Fruit fly (Drosophila melanogaster) whole organism, embryonic: Measurements from ENCODE around the gene sol.

Experiments used
- Bgb ChIP-seq: fragments of 200-800 bp; sonication (Bioruptor generic); IDR thresholded peaks from 2 replicates; pipeline ENCODE4 v1.3.6; 2022; ENCODE audit warnings: missing biosample characterization, missing genetic modification characterization; ENCODE audit not compliant: partially characterized antibody
- Blimp-1 ChIP-seq: fragments of 200-800 bp; sonication (Bioruptor generic); optimal IDR thresholded peaks from 3 replicates; lab custom pipeline; 2018; ENCODE audit warnings: missing biosample characterization, missing genetic modification characterization, mild to moderate bottlenecking, moderate library complexity, missing genetic modification reagents
- Bteb2 ChIP-seq: fragments of 200-800 bp; sonication (Bioruptor generic); optimal IDR thresholded peaks from 2 replicates; lab custom pipeline; 2016; ENCODE audit warnings: missing biosample characterization, missing genetic modification characterization
- CG12744 ChIP-seq: fragments of 200-800 bp; sonication (Bioruptor generic); optimal IDR thresholded peaks from 2 replicates; lab custom pipeline; 2016; ENCODE audit warnings: missing biosample characterization, missing genetic modification characterization
- CG14710 ChIP-seq: fragments of 200-800 bp; sonication (Bioruptor generic); optimal IDR thresholded peaks from 3 replicates; lab custom pipeline; 2019; ENCODE audit warnings: missing biosample characterization, mild to moderate bottlenecking, missing genetic modification characterization, moderate library complexity
- CG15011 ChIP-seq: fragments of 200-800 bp; sonication (Bioruptor generic); optimal IDR thresholded peaks from 3 replicates; lab custom pipeline; 2018; ENCODE audit warnings: missing biosample characterization, mild to moderate bottlenecking, missing genetic modification characterization
- CG15514 ChIP-seq: fragments of 200-800 bp; sonication (Bioruptor generic); optimal IDR thresholded peaks from 3 replicates; lab custom pipeline; 2017; ENCODE audit warnings: missing biosample characterization, missing genetic modification characterization, mild to moderate bottlenecking, moderate library complexity, missing genetic modification reagents
- CG1603 ChIP-seq: fragments of 200-800 bp; sonication (Bioruptor generic); optimal IDR thresholded peaks from 2 replicates; lab custom pipeline; 2019; ENCODE audit warnings: missing biosample characterization, mild to moderate bottlenecking, missing genetic modification characterization, moderate library complexity
- CG16813 ChIP-seq: fragments of 200-800 bp; sonication (Bioruptor generic); IDR thresholded peaks from 3 replicates; pipeline ENCODE4 v1.3.6; 2022; ENCODE audit warnings: missing biosample characterization, missing genetic modification characterization; ENCODE audit not compliant: partially characterized antibody
- CG17385 ChIP-seq: fragments of 200-800 bp; sonication (Bioruptor generic); optimal IDR thresholded peaks from 3 replicates; lab custom pipeline; 2018; ENCODE audit warnings: missing biosample characterization, mild to moderate bottlenecking, missing genetic modification characterization
- CG17612 ChIP-seq: fragments of 200-800 bp; sonication (Bioruptor generic); IDR thresholded peaks from 2 replicates; pipeline ENCODE4 v1.3.6; 2022; ENCODE audit warnings: missing biosample characterization, missing genetic modification characterization
- CG17829 ChIP-seq: fragments of 200-800 bp; optimal IDR thresholded peaks from 2 replicates; lab custom pipeline; 2019; ENCODE audit warnings: missing biosample characterization, mild to moderate bottlenecking, missing genetic modification characterization, moderate library complexity
- CG18262 ChIP-seq: fragments of 200-800 bp; optimal IDR thresholded peaks from 3 replicates; lab custom pipeline; 2019; ENCODE audit warnings: missing biosample characterization, mild to moderate bottlenecking, missing genetic modification characterization, moderate library complexity
- CG30431 ChIP-seq: fragments of 200-800 bp; sonication (Bioruptor generic); optimal IDR thresholded peaks from 2 replicates; lab custom pipeline; 2017; ENCODE audit warnings: missing biosample characterization, missing genetic modification characterization
- CG3163 ChIP-seq: fragments of 200-800 bp; sonication (Bioruptor generic); optimal IDR thresholded peaks from 3 replicates; lab custom pipeline; 2016; ENCODE audit warnings: missing biosample characterization, missing genetic modification characterization
- CG4730 ChIP-seq: fragments of 200-800 bp; sonication (Bioruptor generic); IDR thresholded peaks from 2 replicates; pipeline ENCODE4 v1.3.6; 2022; ENCODE audit warnings: missing biosample characterization, missing genetic modification characterization
- CG5245 ChIP-seq: fragments of 200-800 bp; sonication (Bioruptor generic); optimal IDR thresholded peaks from 3 replicates; lab custom pipeline; 2016; ENCODE audit warnings: missing biosample characterization, missing genetic modification characterization
- CG6175 ChIP-seq: fragments of 200-800 bp; sonication (Bioruptor generic); IDR thresholded peaks from 3 replicates; pipeline ENCODE4 v1.3.6; 2022; ENCODE audit warnings: missing biosample characterization, missing genetic modification characterization
- CG7786 ChIP-seq: fragments of 200-800 bp; sonication (Bioruptor generic); optimal IDR thresholded peaks from 2 replicates; lab custom pipeline; 2016; ENCODE audit warnings: missing biosample characterization, missing genetic modification characterization
- CG8359 ChIP-seq: fragments of 200-800 bp; sonication (Bioruptor generic); optimal IDR thresholded peaks from 2 replicates; lab custom pipeline; 2017; ENCODE audit warnings: missing biosample characterization, mild to moderate bottlenecking, missing genetic modification characterization, borderline replicate concordance
- CoRest ChIP-seq: fragments of 200-800 bp; sonication (Bioruptor generic); optimal IDR thresholded peaks from 3 replicates; lab custom pipeline; 2018; ENCODE audit warnings: missing biosample characterization, mild to moderate bottlenecking, missing genetic modification characterization, moderate library complexity
- Ets65A ChIP-seq: fragments of 200-800 bp; sonication (Bioruptor generic); peaks from one replicate; lab custom pipeline; 2016; ENCODE audit warnings: missing biosample characterization, missing genetic modification characterization
- Nf-YC ChIP-seq: fragments of 200-800 bp; optimal IDR thresholded peaks from 3 replicates; lab custom pipeline; 2019; ENCODE audit warnings: missing biosample characterization, mild to moderate bottlenecking, missing genetic modification characterization, moderate library complexity
- NfI ChIP-seq: fragments of 200-800 bp; sonication (Bioruptor generic); optimal IDR thresholded peaks from 3 replicates; lab custom pipeline; 2018; ENCODE audit warnings: missing biosample characterization, mild to moderate bottlenecking, missing genetic modification characterization, moderate library complexity
- Pdp1 ChIP-seq, 2 experiments: fragments of 200-800 bp; sonication (Bioruptor generic); optimal IDR thresholded peaks; 3 replicates each; lab custom pipeline; 2016; ENCODE audit warnings: missing biosample characterization in 2 of 2, missing genetic modification characterization in 2 of 2, mild to moderate bottlenecking in 1 of 2, moderate library complexity in 1 of 2
- Rfx ChIP-seq: fragments of 200-800 bp; sonication (Bioruptor generic); IDR thresholded peaks from 2 replicates; pipeline ENCODE4 v1.3.6; 2022; ENCODE audit warnings: missing biosample characterization, missing genetic modification characterization
- Sin3A ChIP-seq: fragments of >200 bp; optimal IDR thresholded peaks from 2 replicates; lab custom pipeline; 2018
- ash1 ChIP-seq: fragments of 200-800 bp; sonication (Bioruptor generic); optimal IDR thresholded peaks from 2 replicates; lab custom pipeline; 2018; ENCODE audit warnings: missing biosample characterization, mild to moderate bottlenecking, missing genetic modification characterization
- bcd ChIP-seq: fragments of 200-800 bp; sonication (Bioruptor generic); optimal IDR thresholded peaks from 2 replicates; lab custom pipeline; 2017; ENCODE audit warnings: missing biosample characterization, mild to moderate bottlenecking, missing genetic modification characterization
- cas ChIP-seq: fragments of 200-800 bp; sonication (Bioruptor generic); IDR thresholded peaks from 2 replicates; pipeline ENCODE4 v1.3.6; 2022; ENCODE audit warnings: missing biosample characterization, missing genetic modification characterization
- chif ChIP-seq, 2 experiments: fragments of 200-800 bp; sonication (Bioruptor generic); optimal IDR thresholded peaks; 3 replicates each; lab custom pipeline; 2016; ENCODE audit warnings: missing biosample characterization in 2 of 2, missing genetic modification characterization in 2 of 2
- chn ChIP-seq: fragments of 200-800 bp; sonication (Bioruptor generic); optimal IDR thresholded peaks from 2 replicates; lab custom pipeline; 2016; ENCODE audit warnings: missing biosample characterization, missing genetic modification characterization
- ci ChIP-seq: fragments of 200-800 bp; sonication (Bioruptor generic); IDR thresholded peaks from 3 replicates; pipeline ENCODE4 v1.3.6; 2022; ENCODE audit warnings: missing biosample characterization, missing genetic modification characterization
- crc ChIP-seq: fragments of 200-800 bp; sonication (Bioruptor generic); optimal IDR thresholded peaks from 2 replicates; lab custom pipeline; 2016; ENCODE audit warnings: missing biosample characterization, missing genetic modification characterization
- crp ChIP-seq, 2 experiments: fragments of 200-800 bp; sonication (Bioruptor generic); optimal IDR thresholded peaks; 2 replicates in 1 of 2; 3 replicates in 1 of 2; lab custom pipeline; 2017; ENCODE audit warnings: missing biosample characterization in 2 of 2, missing genetic modification characterization in 2 of 2, mild to moderate bottlenecking in 1 of 2, moderate library complexity in 1 of 2
- en ChIP-seq: fragments of 200-800 bp; sonication (Bioruptor generic); optimal IDR thresholded peaks from 2 replicates; lab custom pipeline; 2016; ENCODE audit warnings: missing biosample characterization, missing genetic modification characterization
- eve ChIP-seq, 2 experiments: fragments of >200 bp; optimal IDR thresholded peaks; 2 replicates each; lab custom pipeline; 2017; ENCODE audit warnings: missing biosample characterization in 2 of 2, missing genetic modification characterization in 2 of 2
- eyg ChIP-seq: fragments of 200-800 bp; sonication (Bioruptor generic); optimal IDR thresholded peaks from 3 replicates; lab custom pipeline; 2016; ENCODE audit warnings: missing biosample characterization, missing genetic modification characterization
- gro ChIP-seq: fragments of 200-800 bp; sonication (Bioruptor generic); optimal IDR thresholded peaks from 2 replicates; lab custom pipeline; 2016; ENCODE audit warnings: missing biosample characterization, missing genetic modification characterization
- kah ChIP-seq: fragments of 200-800 bp; sonication (Bioruptor generic); optimal IDR thresholded peaks from 2 replicates; lab custom pipeline; 2018; ENCODE audit warnings: missing biosample characterization, mild to moderate bottlenecking, missing genetic modification characterization
- klu ChIP-seq: fragments of 200-800 bp; sonication (Bioruptor generic); IDR thresholded peaks from 2 replicates; pipeline ENCODE4 v1.3.6; 2022; ENCODE audit warnings: missing biosample characterization, missing genetic modification characterization
- nom ChIP-seq: fragments of 200-800 bp; sonication (Bioruptor generic); optimal IDR thresholded peaks from 2 replicates; lab custom pipeline; 2017; ENCODE audit warnings: missing biosample characterization, missing genetic modification characterization, mild to moderate bottlenecking, moderate library complexity, missing genetic modification reagents
- pan ChIP-seq, 4 experiments: fragments of >200 bp in 3 of 4; fragments of 200-800 bp in 1 of 4; sonication (Bioruptor generic) in 1 of 4; optimal IDR thresholded peaks in 3 of 4; IDR thresholded peaks in 1 of 4; 2 replicates each; pipeline versions ENCODE4 v1.3.6 to Lab custom; 2017 to 2022; ENCODE audit warnings: missing biosample characterization in 2 of 4, missing genetic modification characterization in 2 of 4, mixed read lengths in 1 of 4
- sisA ChIP-seq: fragments of 200-800 bp; sonication (Bioruptor generic); IDR thresholded peaks from 2 replicates; pipeline ENCODE4 v1.3.6; 2022; ENCODE audit warnings: missing biosample characterization, missing genetic modification characterization
- slbo ChIP-seq: fragments of 200-800 bp; sonication (Bioruptor generic); IDR thresholded peaks from 2 replicates; pipeline ENCODE4 v1.3.6; 2022; ENCODE audit warnings: missing biosample characterization, missing genetic modification characterization
- slp2 ChIP-seq: fragments of 200-800 bp; sonication (Bioruptor generic); optimal IDR thresholded peaks from 2 replicates; lab custom pipeline; 2016; ENCODE audit warnings: missing biosample characterization, missing genetic modification characterization
- ssp ChIP-seq: fragments of 200-800 bp; sonication (Bioruptor generic); IDR thresholded peaks from 2 replicates; pipeline ENCODE4 v1.3.6; 2022; ENCODE audit warnings: missing biosample characterization, missing genetic modification characterization
- toy ChIP-seq: fragments of 200-800 bp; sonication (Bioruptor generic); IDR thresholded peaks from 2 replicates; pipeline ENCODE4 v1.3.6; 2022; ENCODE audit warnings: missing biosample characterization, missing genetic modification characterization
- trem ChIP-seq: fragments of 200-800 bp; optimal IDR thresholded peaks from 3 replicates; lab custom pipeline; 2019; ENCODE audit warnings: missing biosample characterization, mild to moderate bottlenecking, missing genetic modification characterization, moderate library complexity
- tx ChIP-seq: fragments of 200-800 bp; sonication (Bioruptor generic); optimal IDR thresholded peaks from 2 replicates; lab custom pipeline; 2016; ENCODE audit warnings: missing biosample characterization, missing genetic modification characterization

sol gene

DNA sequence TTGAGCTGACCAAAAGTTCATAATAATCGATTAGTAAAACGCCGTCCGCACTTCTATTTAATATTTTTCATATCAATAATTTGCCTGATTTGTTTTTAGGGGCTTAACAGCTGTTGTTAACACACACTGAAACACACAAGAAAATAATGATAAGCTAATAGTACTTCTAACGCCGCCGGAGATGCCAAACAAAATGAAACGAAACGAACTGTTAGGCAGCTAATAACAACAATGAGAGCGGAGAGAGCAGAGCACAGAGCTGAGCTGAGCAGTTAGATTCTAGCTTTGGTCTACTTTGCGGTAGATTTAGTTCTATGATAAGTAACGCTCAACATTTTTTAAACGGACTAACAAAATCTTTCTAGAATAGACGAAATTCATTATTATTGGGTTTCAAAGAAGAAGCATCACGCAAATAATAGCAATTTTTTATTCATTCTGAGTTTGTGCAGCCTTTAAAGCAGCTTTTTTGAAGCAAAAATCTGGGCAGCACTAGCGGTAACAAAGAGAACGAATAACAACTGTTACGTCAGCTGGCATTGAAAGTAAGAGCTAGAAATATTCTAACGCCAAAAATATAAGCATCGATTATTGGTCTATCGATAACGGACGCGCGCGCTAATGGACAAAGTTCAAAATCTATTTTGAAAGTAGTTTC lies 43.5 kb upstream of the sol start, which contains the start of gene Abca3 (continued):
- TF ChIP-seq chn (no peak), CG17385 (GFP tag; lab: Kevin White, UChicago) (peak; percentile 55), CG17612 (no peak), CG18262 (peak; percentile 68), Blimp-1 (GFP tag; lab: Kevin White, UChicago) (peak; percentile 91), crc (peak; percentile 56), cas (GFP tag; lab: Robert Waterston, UW) (peak; percentile 32; the same call in 1 of the 2 replicates), CG30431 (peak; percentile 13), bcd (GFP tag; lab: Kevin White, UChicago) (peak; percentile 63), CG5245 (GFP tag; lab: Kevin White, UChicago) (no peak), Bteb2 (peak; percentile 22), slbo (GFP tag; lab: Robert Waterston, UW) (peak; percentile 76), CG7786 (GFP tag; lab: Kevin White, UChicago) (peak; percentile 55), gro (GFP tag; lab: Kevin White, UChicago) (peak; percentile 57), nom (GFP tag; lab: Kevin White, UChicago) (no peak), CG3163 (peak; percentile 87), CG1603 (peak; percentile 9), Nf-YC (tag; lab: Kevin White, UChicago) (peak; percentile 73), klu (GFP tag; lab: Robert Waterston, UW) (no peak; the same call in 1 of the 2 replicates), ssp (no peak), crp (GFP tag; optimal IDR thresholded peaks at IDR 0.05; lab: Kevin White, UChicago) (peak in 1 of 2 experiments; percentile 75), toy (no peak), Rfx (peak; percentile 82), Ets65A (peak; percentile 93), NfI (peak; percentile 71), en (GFP tag; lab: Kevin White, UChicago) (peak; percentile 26), CG15514 (GFP tag; lab: Kevin White, UChicago) (peak; percentile 74), tx (GFP tag; lab: Kevin White, UChicago) (peak; percentile 42)

DNA sequence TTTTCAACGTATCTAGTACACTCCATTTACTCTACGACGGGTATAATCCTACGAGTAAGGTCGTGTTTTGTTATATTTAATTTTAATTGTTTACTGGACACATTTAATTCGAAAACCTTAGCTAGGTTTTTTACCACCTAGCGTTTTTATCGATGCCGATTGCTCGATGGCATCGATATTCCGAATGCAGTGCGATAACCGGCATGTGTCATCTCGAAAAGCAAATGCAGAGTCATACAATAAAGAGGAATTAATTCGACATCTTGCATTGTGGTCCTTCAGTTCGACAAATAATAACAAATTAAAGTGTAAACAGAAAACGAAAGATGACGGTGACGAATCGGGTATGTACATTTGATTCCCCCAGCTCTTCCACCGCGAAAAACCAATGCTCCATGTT lies 34.2 kb upstream of the sol start, which contains the start of gene Rpt6:
Rpt6 (plus strand) TSS at position 201 of the 400 bp plus-strand sequence.
- no peak for TF ChIP-seq CG4730 (GFP tag; lab: Robert Waterston, UW)
- peak; percentile 69 for TF ChIP-seq CG16813
- TF ChIP-seq CG15011 (GFP tag; lab: Kevin White, UChicago) = no peak
- no peak for TF ChIP-seq eve (GFP tag; optimal IDR thresholded peaks at IDR 0.05; lab: Kevin White, UChicago)
- no peak for TF ChIP-seq ci (GFP tag; lab: Robert Waterston, UW)
- no peak for TF ChIP-seq NfI
- no peak for TF ChIP-seq cas (GFP tag; lab: Robert Waterston, UW)
- no peak for TF ChIP-seq CG8359 (GFP tag; lab: Kevin White, UChicago)
- TF ChIP-seq Pdp1 (GFP tag; optimal IDR thresholded peaks at IDR 0.05; lab: Kevin White, UChicago) = peak in 1 of 2 experiments; percentile 31
- peak; percentile 81 for TF ChIP-seq Bgb (GFP tag; lab: Robert Waterston, UW)
- TF ChIP-seq Sin3A (lab: Kevin White, UChicago) = peak; percentile 7
- no peak for TF ChIP-seq sisA
- no peak for TF ChIP-seq CG12744 (GFP tag; lab: Kevin White, UChicago)
- no peak for TF ChIP-seq CG17829 (tag; lab: Kevin White, UChicago)
- peak; percentile 13 for TF ChIP-seq CoRest
- TF ChIP-seq chif (GFP tag; optimal IDR thresholded peaks at IDR 0.05; lab: Kevin White, UChicago) = no peak
- TF ChIP-seq CG17385 (GFP tag; lab: Kevin White, UChicago) = no peak
- peak; percentile 45 for TF ChIP-seq CG14710 (tag; lab: Kevin White, UChicago)
- TF ChIP-seq pan (optimal IDR thresholded peaks at IDR 0.05; lab: Kevin White, UChicago) = no peak
- no peak for TF ChIP-seq pan (GFP tag; optimal IDR thresholded peaks at IDR 0.05 in 1 of 2, IDR thresholded peaks at IDR 0.05 in 1 of 2)
- no peak for TF ChIP-seq eyg
- TF ChIP-seq kah (GFP tag; lab: Kevin White, UChicago) = no peak
- no peak for TF ChIP-seq ash1 (GFP tag; lab: Kevin White, UChicago)
- no peak for TF ChIP-seq slp2 (GFP tag; lab: Kevin White, UChicago)
- TF ChIP-seq CG6175 = no peak
- TF ChIP-seq trem (tag; lab: Kevin White, UChicago) = peak; percentile 12
